Worm (Caenorhabditis elegans) whole organism, young adult: ENCODE data around the gene fipr-8.

Source experiments
- B0336.3 ChIP-seq: fragments of 200-800 bp; sonication (Bioruptor generic); IDR thresholded peaks from 2 replicates; pipeline ENCODE4 v1.3.6; 2022; ENCODE audit warnings: missing genetic modification characterization, missing compliant biosample characterization
- D2030.7 ChIP-seq: fragments of 200-800 bp; sonication (Bioruptor generic); IDR thresholded peaks from 2 replicates; pipeline ENCODE4 v1.3.6; 2022; ENCODE audit warnings: missing genetic modification reagents, missing genetic modification characterization, missing compliant biosample characterization
- F10E7.11 ChIP-seq: sonication (generic microtip); optimal IDR thresholded peaks from 2 replicates; lab custom pipeline; 2017; ENCODE audit warnings: mild to moderate bottlenecking, missing genetic modification characterization, moderate library complexity, missing compliant biosample characterization
- F23B12.7 ChIP-seq: sonication (generic microtip); optimal IDR thresholded peaks from 2 replicates; lab custom pipeline; 2017; ENCODE audit warnings: missing genetic modification characterization, mild to moderate bottlenecking, missing compliant biosample characterization, antibody characterized with exemption, moderate library complexity; ENCODE audit not compliant: insufficient read depth
- F33H1.4 ChIP-seq: fragments of 200-800 bp; sonication (Bioruptor generic); IDR thresholded peaks from 2 replicates; pipeline ENCODE4 v1.3.6; 2022; ENCODE audit warnings: missing genetic modification reagents, missing genetic modification characterization, missing compliant biosample characterization
- F39B2.1 ChIP-seq: fragments of 200-800 bp; sonication (Bioruptor generic); IDR thresholded peaks from 2 replicates; pipeline ENCODE4 v1.3.6; 2022; ENCODE audit warnings: missing genetic modification reagents, missing genetic modification characterization, missing compliant biosample characterization
- F49E8.2 ChIP-seq: sonication (generic microtip); optimal IDR thresholded peaks from 3 replicates; lab custom pipeline; 2017; ENCODE audit warnings: missing genetic modification characterization, mild to moderate bottlenecking, missing compliant biosample characterization, antibody characterized with exemption, moderate library complexity; ENCODE audit not compliant: insufficient read depth
- K11D2.4 ChIP-seq: fragments of 200-800 bp; sonication (Bioruptor generic); IDR thresholded peaks from 2 replicates; pipeline ENCODE4 v1.3.6; 2022; ENCODE audit warnings: missing genetic modification reagents, missing genetic modification characterization, missing compliant biosample characterization
- T26A5.8 ChIP-seq: sonication (generic microtip); optimal IDR thresholded peaks from 2 replicates; lab custom pipeline; 2016; ENCODE audit warnings: missing genetic modification characterization, missing compliant biosample characterization
- ZK185.1 ChIP-seq: sonication (generic microtip); optimal IDR thresholded peaks from 2 replicates; lab custom pipeline; 2016; ENCODE audit warnings: mild to moderate bottlenecking, missing genetic modification characterization, missing compliant biosample characterization; ENCODE audit not compliant: poor library complexity, severe bottlenecking
- attf-5 ChIP-seq: fragments of 200-800 bp; sonication (Bioruptor generic); optimal IDR thresholded peaks from 2 replicates; lab custom pipeline; 2018; ENCODE audit warnings: mild to moderate bottlenecking, missing genetic modification characterization, missing compliant biosample characterization
- bed-2 ChIP-seq: fragments of 200-800 bp; sonication (Bioruptor generic); IDR thresholded peaks from 2 replicates; pipeline ENCODE4 v1.3.6; 2022; ENCODE audit warnings: missing genetic modification reagents, missing genetic modification characterization, missing compliant biosample characterization
- cebp-1 ChIP-seq, 2 experiments: fragments of 200-800 bp in 1 of 2; sonication (Bioruptor generic) in 1 of 2; sonication (generic microtip) in 1 of 2; IDR thresholded peaks in 1 of 2; optimal IDR thresholded peaks in 1 of 2; 2 replicates each; pipeline versions ENCODE4 v1.3.6 to Lab custom; 2017 to 2022; ENCODE audit warnings: missing compliant biosample characterization in 2 of 2, missing genetic modification characterization in 2 of 2, mild to moderate bottlenecking in 1 of 2, missing genetic modification reagents in 1 of 2, moderate library complexity in 1 of 2
- ceh-40 ChIP-seq: fragments of 200-800 bp; sonication (Bioruptor generic); IDR thresholded peaks from 2 replicates; pipeline ENCODE4 v1.3.6; 2022; ENCODE audit warnings: missing genetic modification characterization, missing compliant biosample characterization
- ceh-91 ChIP-seq: fragments of 200-800 bp; sonication (Bioruptor generic); IDR thresholded peaks from 2 replicates; pipeline ENCODE4 v1.3.6; 2022; ENCODE audit warnings: missing genetic modification reagents, missing genetic modification characterization, missing compliant biosample characterization
- dox-1 ChIP-seq: fragments of 200-800 bp; sonication (Bioruptor generic); IDR thresholded peaks from 2 replicates; pipeline ENCODE4 v1.3.6; 2022; ENCODE audit warnings: missing genetic modification reagents, missing genetic modification characterization, missing compliant biosample characterization
- dpff-1 ChIP-seq: sonication (generic microtip); optimal IDR thresholded peaks from 2 replicates; lab custom pipeline; 2017; ENCODE audit warnings: mild to moderate bottlenecking, missing genetic modification characterization, missing compliant biosample characterization
- efl-1 ChIP-seq: fragments of 150-350 bp; optimal IDR thresholded peaks from 2 replicates; lab custom pipeline; 2014; ENCODE audit warnings: missing biosample characterization, missing genetic modification reagents, missing genetic modification characterization
- egl-44 ChIP-seq: fragments of 200-800 bp; sonication (Bioruptor generic); IDR thresholded peaks from 2 replicates; pipeline ENCODE4 v1.3.6; 2022; ENCODE audit warnings: missing genetic modification reagents, missing genetic modification characterization, missing compliant biosample characterization
- hmg-1.2 ChIP-seq: fragments of 200-800 bp; sonication (Bioruptor generic); IDR thresholded peaks from 2 replicates; pipeline ENCODE4 v1.3.6; 2022; ENCODE audit warnings: missing genetic modification reagents, missing genetic modification characterization, missing compliant biosample characterization
- hmg-20 ChIP-seq: fragments of 200-800 bp; sonication (Bioruptor generic); IDR thresholded peaks from 2 replicates; pipeline ENCODE4 v1.3.6; 2022; ENCODE audit warnings: missing genetic modification reagents, missing genetic modification characterization, missing compliant biosample characterization
- hrde-1 ChIP-seq: sonication (generic microtip); optimal IDR thresholded peaks from 2 replicates; lab custom pipeline; 2016; ENCODE audit warnings: missing genetic modification characterization, mild to moderate bottlenecking, missing compliant biosample characterization, moderate library complexity, missing genotype, missing genetic modification reagents, borderline replicate concordance
- let-526 ChIP-seq: fragments of 200-800 bp; sonication (Bioruptor generic); IDR thresholded peaks from 2 replicates; pipeline ENCODE4 v1.3.6; 2022; ENCODE audit warnings: missing genetic modification reagents, missing genetic modification characterization, missing compliant biosample characterization
- lin-26 ChIP-seq: fragments of 200-800 bp; sonication (Bioruptor generic); IDR thresholded peaks from 2 replicates; pipeline ENCODE4 v1.3.6; 2022; ENCODE audit warnings: missing genetic modification reagents, missing genetic modification characterization, missing compliant biosample characterization
- lin-54 ChIP-seq: fragments of 200-800 bp; sonication (Bioruptor generic); optimal IDR thresholded peaks from 2 replicates; lab custom pipeline; 2018; ENCODE audit warnings: mild to moderate bottlenecking, missing genetic modification characterization, missing compliant biosample characterization
- lsy-27 ChIP-seq: sonication (generic microtip); optimal IDR thresholded peaks from 2 replicates; lab custom pipeline; 2017; ENCODE audit warnings: missing genetic modification characterization, mild to moderate bottlenecking, missing compliant biosample characterization, antibody characterized with exemption, missing genotype, borderline replicate concordance; ENCODE audit not compliant: insufficient read depth
- madf-3 ChIP-seq: fragments of 200-800 bp; sonication (Bioruptor generic); IDR thresholded peaks from 2 replicates; pipeline ENCODE4 v1.3.6; 2022; ENCODE audit warnings: missing genetic modification reagents, missing genetic modification characterization, missing compliant biosample characterization
- madf-6 ChIP-seq: fragments of 200-800 bp; sonication (Bioruptor generic); IDR thresholded peaks from 2 replicates; pipeline ENCODE4 v1.3.6; 2022; ENCODE audit warnings: missing genetic modification reagents, missing genetic modification characterization, missing compliant biosample characterization
- mcd-1 ChIP-seq: fragments of 200-800 bp; sonication (Bioruptor generic); IDR thresholded peaks from 2 replicates; pipeline ENCODE4 v1.3.6; 2022; ENCODE audit warnings: missing genetic modification reagents, missing genetic modification characterization, missing compliant biosample characterization
- nfya-2 ChIP-seq: fragments of 200-800 bp; sonication (Bioruptor generic); IDR thresholded peaks from 2 replicates; pipeline ENCODE4 v1.3.6; 2022; ENCODE audit warnings: missing genetic modification reagents, missing genetic modification characterization, missing compliant biosample characterization
- nfyb-1 ChIP-seq: fragments of 200-800 bp; sonication (Bioruptor generic); IDR thresholded peaks from 2 replicates; pipeline ENCODE4 v1.3.6; 2022; ENCODE audit warnings: missing genetic modification reagents, missing genetic modification characterization, missing compliant biosample characterization
- pbrm-1 ChIP-seq: fragments of 200-800 bp; sonication (Bioruptor generic); IDR thresholded peaks from 2 replicates; pipeline ENCODE4 v1.3.6; 2022; ENCODE audit warnings: missing genetic modification reagents, missing genetic modification characterization, missing compliant biosample characterization
- rec-8 ChIP-seq, 2 experiments: sonication (generic microtip); optimal IDR thresholded peaks; 2 replicates each; lab custom pipeline; 2016; ENCODE audit warnings: mild to moderate bottlenecking in 2 of 2, missing genetic modification characterization in 2 of 2, missing genetic modification reagents in 2 of 2, missing genotype in 2 of 2, missing biosample characterization in 1 of 2, missing compliant biosample characterization in 1 of 2, moderate library complexity in 1 of 2
- sdz-38 ChIP-seq: sonication (generic microtip); optimal IDR thresholded peaks from 2 replicates; lab custom pipeline; 2016; ENCODE audit warnings: missing genotype, missing genetic modification characterization, missing compliant biosample characterization
- snpc-1.1 ChIP-seq: sonication (generic microtip); optimal IDR thresholded peaks from 2 replicates; lab custom pipeline; 2017; ENCODE audit warnings: missing genetic modification characterization, mild to moderate bottlenecking, missing compliant biosample characterization, antibody characterized with exemption, moderate library complexity, missing genotype, missing genetic modification reagents; ENCODE audit not compliant: insufficient read depth
- somi-1 ChIP-seq: fragments of 200-800 bp; sonication (Bioruptor generic); optimal IDR thresholded peaks from 2 replicates; lab custom pipeline; 2018; ENCODE audit warnings: mild to moderate bottlenecking, missing genetic modification characterization, missing compliant biosample characterization
- tbp1 ChIP-seq: fragments of 200-800 bp; sonication (Bioruptor generic); optimal IDR thresholded peaks from 2 replicates; lab custom pipeline; 2018; ENCODE audit warnings: mild to moderate bottlenecking, missing genetic modification characterization, missing compliant biosample characterization
- unc-130 ChIP-seq: sonication (generic microtip); optimal IDR thresholded peaks from 2 replicates; lab custom pipeline; 2016; ENCODE audit warnings: missing genetic modification reagents, missing genetic modification characterization, missing compliant biosample characterization
- xnd-1 ChIP-seq: sonication (generic microtip); optimal IDR thresholded peaks from 2 replicates; lab custom pipeline; 2016; ENCODE audit warnings: missing genotype, missing genetic modification reagents, missing genetic modification characterization, missing compliant biosample characterization
- zfh-2 ChIP-seq: fragments of 200-800 bp; sonication (Bioruptor generic); conservative IDR thresholded peaks from 2 replicates; pipeline ENCODE4 v1.3.6; 2022; ENCODE audit warnings: missing genetic modification reagents, missing genetic modification characterization, missing compliant biosample characterization
- ztf-28 ChIP-seq: fragments of 200-800 bp; sonication (Bioruptor generic); IDR thresholded peaks from 2 replicates; pipeline ENCODE4 v1.3.6; 2022; ENCODE audit warnings: missing genetic modification reagents, missing genetic modification characterization, missing compliant biosample characterization

fipr-8 gene

DNA sequence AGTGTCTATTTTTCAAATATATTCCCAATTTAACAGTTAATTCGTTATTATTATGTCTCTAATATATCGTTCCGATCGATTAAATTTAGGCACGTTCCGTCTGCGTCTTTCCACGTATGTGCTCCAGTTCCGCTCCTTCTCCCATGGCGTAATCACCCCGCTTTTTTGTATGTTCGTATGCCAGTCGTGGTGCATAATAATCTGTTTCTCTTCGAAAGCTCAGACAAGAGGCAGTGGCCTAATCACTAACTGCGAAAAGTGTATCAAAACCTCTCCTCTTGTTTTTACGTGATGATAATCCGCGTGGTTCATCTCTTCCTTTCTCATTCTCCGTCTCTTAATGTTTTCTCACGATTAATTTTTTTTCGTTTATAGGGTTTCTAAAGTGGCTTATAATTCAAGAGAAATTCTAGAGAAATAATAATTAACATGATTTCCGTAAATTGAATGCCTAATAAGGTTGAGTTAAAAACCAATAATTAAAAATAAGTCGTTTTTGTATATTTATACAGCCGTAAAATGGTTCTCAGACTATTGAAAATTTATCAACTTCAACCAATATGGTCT lies 8.0 kb upstream of the fipr-8 start (continued):
- no peak for TF ChIP-seq F39B2.1 (GFP tag; lab: Robert Waterston, UW)

DNA sequence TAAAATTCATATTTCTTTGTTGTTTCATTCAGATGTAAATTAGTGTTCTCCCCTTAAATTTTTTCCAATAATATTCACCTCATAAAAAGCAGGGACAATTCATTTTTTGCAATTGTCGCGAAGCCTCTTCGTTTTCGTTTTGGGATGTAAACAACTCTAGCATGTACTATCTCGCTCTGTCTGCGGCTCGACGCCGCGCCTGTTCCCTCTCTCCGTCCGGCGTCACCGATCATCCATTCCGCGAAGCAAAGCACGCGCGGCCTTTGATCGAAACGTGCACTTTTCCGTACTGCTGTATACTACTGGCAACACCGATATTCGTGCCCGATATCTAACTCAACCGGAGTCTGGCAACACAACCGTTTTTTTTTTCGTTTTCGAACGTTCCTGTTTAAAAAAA lies 7.2 kb upstream of the fipr-8 start:
- TF ChIP-seq egl-44 (0 out of 2 replicates have a peak, but pooled peaks have one; percentile 47), lsy-27 (tag; lab: Kevin White, UChicago) (no peak), D2030.7 (GFP tag; lab: Robert Waterston, UW) (0 out of 2 replicates have a peak, but pooled peaks have one; percentile 5), hmg-1.2 (GFP tag; lab: Robert Waterston, UW) (peak; percentile 17; the same call in 1 of the 2 replicates), ceh-40 (GFP tag; lab: Robert Waterston, UW) (0 out of 2 replicates have a peak, but pooled peaks have one; percentile 48), ztf-28 (no peak; the same call in 1 of the 2 replicates), F33H1.4 (no peak), zfh-2 (GFP tag; lab: Robert Waterston, UW) (peak; percentile 82), hmg-20 (no peak), unc-130 (no peak), lin-26 (GFP tag; lab: Robert Waterston, UW) (peak; percentile 44; the same call in 1 of the 2 replicates), nfyb-1 (GFP tag; lab: Robert Waterston, UW) (0 out of 2 replicates have a peak, but pooled peaks have one; percentile 25), pbrm-1 (GFP tag; lab: Robert Waterston, UW) (no peak), dox-1 (0 out of 2 replicates have a peak, but pooled peaks have one; percentile 9), let-526 (GFP tag; lab: Robert Waterston, UW) (peak; percentile 10; the same call in 1 of the 2 replicates), nfya-2 (GFP tag; lab: Robert Waterston, UW) (no peak), dpff-1 (no peak), hrde-1 (tag; lab: Kevin White, UChicago) (no peak)

DNA sequence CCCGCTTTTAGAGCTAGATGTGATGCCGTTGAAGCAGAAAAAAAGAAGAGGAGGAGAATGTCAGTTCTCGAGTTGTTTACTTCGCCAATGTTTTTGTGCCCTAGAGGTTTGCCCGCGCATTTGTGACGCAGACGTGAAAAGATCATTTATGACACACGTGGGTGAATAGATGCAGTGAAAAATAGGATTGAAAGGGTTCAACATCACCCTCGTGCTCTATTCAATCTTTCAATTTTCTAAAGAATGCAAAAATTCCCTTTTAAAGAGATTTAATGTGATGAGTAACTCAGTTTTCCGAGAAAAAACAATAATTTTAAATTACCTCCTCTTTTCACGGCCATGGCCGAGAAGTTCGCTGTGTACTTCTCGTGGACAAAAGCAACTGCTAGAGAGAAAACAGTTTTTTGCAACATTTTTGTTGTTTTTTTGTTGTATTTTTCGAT lies 6.7 kb upstream of the fipr-8 start:
- TF ChIP-seq ceh-91 (GFP tag; lab: Robert Waterston, UW) = peak; percentile 46
- TF ChIP-seq rec-8 (tag; optimal IDR thresholded peaks at IDR 0.05; lab: Kevin White, UChicago) = no peak
- TF ChIP-seq hrde-1 (tag; lab: Kevin White, UChicago) = no peak
- TF ChIP-seq efl-1 (GFP tag; lab: Kevin White, UChicago) = peak; percentile 61
- peak; percentile 50 for TF ChIP-seq madf-6
- no peak for TF ChIP-seq snpc-1.1 (tag; lab: Kevin White, UChicago)
- TF ChIP-seq sdz-38 (tag; lab: Kevin White, UChicago) = no peak
- TF ChIP-seq cebp-1 (GFP tag; IDR thresholded peaks at IDR 0.05; lab: Robert Waterston, UW) = no peak
- peak; percentile 28 for TF ChIP-seq cebp-1 (tag; optimal IDR thresholded peaks at IDR 0.05; lab: Kevin White, UChicago)
- TF ChIP-seq bed-2 (GFP tag; lab: Robert Waterston, UW) = no peak
- TF ChIP-seq attf-5 (GFP tag; lab: Kevin White, UChicago) = peak; percentile 34
- no peak for TF ChIP-seq ZK185.1
- TF ChIP-seq let-526 (GFP tag; lab: Robert Waterston, UW) = no peak
- no peak for TF ChIP-seq madf-3
- TF ChIP-seq unc-130 = no peak
- no peak for TF ChIP-seq F23B12.7 (tag; lab: Kevin White, UChicago)
- no peak for TF ChIP-seq F10E7.11 (tag; lab: Kevin White, UChicago)
- TF ChIP-seq B0336.3 (GFP tag; lab: Robert Waterston, UW) = no peak
- TF ChIP-seq K11D2.4 (GFP tag; lab: Robert Waterston, UW) = 0 out of 2 replicates have a peak, but pooled peaks have one; percentile 52
- no peak for TF ChIP-seq F49E8.2
- TF ChIP-seq dox-1 = peak; percentile 16; the same call in 1 of the 2 replicates
- peak; percentile 37; the same call in 1 of the 2 replicates for TF ChIP-seq D2030.7 (GFP tag; lab: Robert Waterston, UW)
- TF ChIP-seq xnd-1 = peak; percentile 1
- TF ChIP-seq hmg-1.2 (GFP tag; lab: Robert Waterston, UW) = peak; percentile 24; the same call in 1 of the 2 replicates
- no peak; the same call in 1 of the 2 replicates for TF ChIP-seq mcd-1 (GFP tag; lab: Robert Waterston, UW)
- no peak for TF ChIP-seq ceh-40 (GFP tag; lab: Robert Waterston, UW)
- peak; percentile 59 for TF ChIP-seq lin-54
- no peak for TF ChIP-seq T26A5.8 (tag; lab: Kevin White, UChicago)
- TF ChIP-seq tbp1 = no peak
- TF ChIP-seq somi-1 (GFP tag; lab: Kevin White, UChicago) = peak; percentile 45
